Fruit fly (Drosophila melanogaster): ENCODE measurements around the gene CG2217.

Gene CG2217

DNA sequence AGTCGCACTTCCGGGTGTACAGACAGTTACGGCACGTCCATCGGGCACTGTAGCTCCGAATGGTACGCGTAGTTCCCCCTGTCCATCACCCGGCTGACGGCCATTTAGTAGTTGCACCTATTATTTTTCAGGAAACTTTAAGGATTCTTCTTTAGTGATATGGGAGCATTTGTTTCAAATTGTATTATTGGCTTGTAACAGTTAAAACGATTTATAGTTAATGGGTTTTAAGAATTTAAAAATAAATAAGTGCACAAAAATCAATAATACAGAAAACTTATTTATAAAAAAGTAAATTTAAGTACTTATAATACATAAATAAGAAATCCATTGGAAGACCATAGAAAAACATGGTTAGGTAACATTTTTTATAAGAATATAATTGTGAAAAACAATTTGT, at the start of gene CG2217, which contains the start of gene CG42740:
TSS of gene CG2217 (minus strand) at position 101 of the 400 bp plus-strand sequence.
TSS of gene CG42740 (minus strand) at position 101 of the 400 bp plus-strand sequence.
- TF ChIP-seq Dfd (GFP tag; optimal IDR thresholded peaks at IDR 0.05) (no peak), N (GFP tag; optimal IDR thresholded peaks at IDR 0.05) (no peak)

DNA sequence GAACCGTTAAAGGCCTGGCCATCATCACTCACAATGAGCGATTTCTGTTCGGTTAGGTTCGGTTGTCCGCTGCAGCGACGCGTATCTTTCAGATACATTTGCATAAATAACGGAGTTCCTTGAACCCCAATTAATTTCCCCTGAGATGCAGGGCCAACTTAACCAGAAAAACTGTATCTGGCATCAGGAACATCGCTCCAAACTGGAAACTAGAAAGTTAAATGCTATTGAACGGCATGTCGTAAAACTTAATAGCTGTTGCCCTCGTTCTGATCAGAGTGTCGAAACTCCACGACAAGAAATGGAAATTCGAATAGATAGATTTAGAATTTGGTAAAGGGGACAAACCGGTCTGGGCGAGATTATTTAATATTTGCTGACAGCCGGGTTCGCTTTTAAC, 49.6 kb upstream of the CG2217 start:
- TF ChIP-seq h (GFP tag; optimal IDR thresholded peaks at IDR 0.05) (no peak), Hnf4 (GFP tag; optimal IDR thresholded peaks at IDR 0.05) (no peak), pan (optimal IDR thresholded peaks at IDR 0.05) (no peak), Hr78 (GFP tag; optimal IDR thresholded peaks at IDR 0.05) (no peak), usp (GFP tag; optimal IDR thresholded peaks at IDR 0.05) (no peak), Vsx2 (GFP tag; optimal IDR thresholded peaks at IDR 0.05; ENCODE audit: partially characterized antibody) (no peak), fru (GFP tag; optimal IDR thresholded peaks at IDR 0.05) (no peak), psq (GFP tag; optimal IDR thresholded peaks at IDR 0.05) (no peak), Sp1 (GFP tag; optimal IDR thresholded peaks at IDR 0.05) (no peak), lola (GFP tag; optimal IDR thresholded peaks at IDR 0.05) (no peak), dl (GFP tag; optimal IDR thresholded peaks at IDR 0.05; ENCODE audit: insufficient read depth in 1 of 2, partially characterized antibody in 2 of 2) (no peak), Myc (optimal IDR thresholded peaks at IDR 0.05) (no peak), woc (GFP tag; optimal IDR thresholded peaks at IDR 0.05) (no peak), rgr (GFP tag; optimal IDR thresholded peaks at IDR 0.05) (no peak), N (GFP tag; optimal IDR thresholded peaks at IDR 0.05) (no peak)

dm6 chr3R:30470690-30471089, 47.9 kb upstream of the CG2217 start:
- TF ChIP-seq psq (GFP tag; optimal IDR thresholded peaks at IDR 0.05), result no peak
- no peak for TF ChIP-seq dsf (GFP tag; optimal IDR thresholded peaks at IDR 0.05; ENCODE audit: borderline replicate concordance)
- no peak for TF ChIP-seq sv (GFP tag; optimal IDR thresholded peaks at IDR 0.05)
- TF ChIP-seq OdsH (GFP tag; optimal IDR thresholded peaks at IDR 0.05), result no peak
- TF ChIP-seq CG9705 (GFP tag; optimal IDR thresholded peaks at IDR 0.05), result no peak
- TF ChIP-seq brk (GFP tag; optimal IDR thresholded peaks at IDR 0.05), result no peak
- TF ChIP-seq sage (GFP tag; optimal IDR thresholded peaks at IDR 0.05), result no peak
- no peak for TF ChIP-seq Mio (GFP tag; optimal IDR thresholded peaks at IDR 0.05)
- TF ChIP-seq Dif (GFP tag; optimal IDR thresholded peaks at IDR 0.05; ENCODE audit: partially characterized antibody), result no peak
- TF ChIP-seq br (GFP tag; optimal IDR thresholded peaks at IDR 0.05), result no peak
- TF ChIP-seq N (GFP tag; optimal IDR thresholded peaks at IDR 0.05), result no peak
- TF ChIP-seq Abd-B (GFP tag; optimal IDR thresholded peaks at IDR 0.05), result no peak

DNA sequence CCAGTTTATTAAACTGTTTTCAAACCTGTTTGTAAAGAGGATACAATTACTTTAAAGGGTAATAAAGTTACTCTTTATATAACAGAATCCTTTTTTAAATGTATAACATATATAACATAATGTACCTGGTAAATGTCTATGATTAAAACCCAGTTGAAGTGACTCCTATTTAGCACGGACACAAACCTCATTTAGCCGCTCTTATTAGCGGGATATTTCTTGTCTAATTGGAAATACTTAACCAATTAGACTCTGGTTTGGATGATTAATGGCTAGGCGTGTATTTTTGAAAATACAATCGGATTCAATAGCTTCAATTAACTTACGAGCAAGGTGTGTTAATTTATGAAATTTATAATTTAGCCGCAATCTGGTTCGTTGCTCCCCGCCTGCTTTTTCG, 44.3 kb upstream of the CG2217 start:
- TF ChIP-seq Hr78 (GFP tag; optimal IDR thresholded peaks at IDR 0.05), result no peak
- TF ChIP-seq N (GFP tag; optimal IDR thresholded peaks at IDR 0.05), result no peak
- peak; percentile 39 for TF ChIP-seq Myc (optimal IDR thresholded peaks at IDR 0.05)
- TF ChIP-seq Dif (GFP tag; optimal IDR thresholded peaks at IDR 0.05; ENCODE audit: partially characterized antibody), result no peak
- TF ChIP-seq HLH106 (tag; optimal IDR thresholded peaks at IDR 0.05), result no peak
- no peak for TF ChIP-seq h (GFP tag; optimal IDR thresholded peaks at IDR 0.05)
- TF ChIP-seq Dfd (GFP tag; optimal IDR thresholded peaks at IDR 0.05), result no peak
- TF ChIP-seq Abd-B (GFP tag; optimal IDR thresholded peaks at IDR 0.05), result no peak
- TF ChIP-seq Mio (GFP tag; optimal IDR thresholded peaks at IDR 0.05), result no peak
- TF ChIP-seq Vsx2 (GFP tag; optimal IDR thresholded peaks at IDR 0.05; ENCODE audit: partially characterized antibody), result peak; percentile 49

DNA sequence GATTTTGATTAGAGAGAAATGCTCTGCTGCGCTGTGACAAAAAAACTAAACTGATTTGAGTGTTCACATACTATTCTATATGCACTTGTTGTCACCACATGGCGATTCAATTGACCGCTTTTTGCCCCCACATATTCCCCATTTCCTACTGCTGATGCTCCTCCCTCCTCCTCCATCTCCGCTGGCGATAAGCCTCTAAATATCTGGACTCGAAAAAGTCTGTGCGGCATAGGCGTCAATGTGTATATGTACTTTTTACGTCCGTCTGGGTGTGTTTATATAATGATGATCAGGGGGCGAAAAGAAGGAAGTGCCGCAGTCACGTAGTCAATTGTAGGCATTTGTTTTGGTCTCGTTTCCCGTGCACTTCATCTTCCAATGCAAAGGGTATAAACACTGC, 43.7 kb upstream of the CG2217 start:
- TF ChIP-seq Hnf4 (GFP tag; optimal IDR thresholded peaks at IDR 0.05), result no peak
- no peak for TF ChIP-seq Hr78 (GFP tag; optimal IDR thresholded peaks at IDR 0.05)
- no peak for TF ChIP-seq usp (GFP tag; optimal IDR thresholded peaks at IDR 0.05)
- TF ChIP-seq sv (GFP tag; optimal IDR thresholded peaks at IDR 0.05), result no peak
- TF ChIP-seq Hr83 (GFP tag; optimal IDR thresholded peaks at IDR 0.05; ENCODE audit: poor library complexity, severe bottlenecking), result no peak
- no peak for TF ChIP-seq dl (GFP tag; optimal IDR thresholded peaks at IDR 0.05; ENCODE audit: insufficient read depth in 1 of 2, partially characterized antibody in 2 of 2)
- no peak for TF ChIP-seq pan (optimal IDR thresholded peaks at IDR 0.05)
- TF ChIP-seq woc (GFP tag; optimal IDR thresholded peaks at IDR 0.05), result no peak
- TF ChIP-seq Jra (GFP tag; optimal IDR thresholded peaks at IDR 0.05), result no peak
- no peak for TF ChIP-seq ey (GFP tag; optimal IDR thresholded peaks at IDR 0.05)
- TF ChIP-seq dsf (GFP tag; optimal IDR thresholded peaks at IDR 0.05; ENCODE audit: borderline replicate concordance), result no peak
- TF ChIP-seq fru (GFP tag; optimal IDR thresholded peaks at IDR 0.05), result no peak
- no peak for TF ChIP-seq foxo (GFP tag; optimal IDR thresholded peaks at IDR 0.05)
- TF ChIP-seq N (GFP tag; optimal IDR thresholded peaks at IDR 0.05), result no peak

Measured in whole organism, wandering third instar larva.